Worm (Caenorhabditis elegans) whole organism, L4/young adult: ENCODE data around the gene gpcp-2.

ENCODE experiments used
- W03F9.2 ChIP-seq: fragments of 150-350 bp; optimal IDR thresholded peaks from 2 replicates; lab custom pipeline; 2014; ENCODE audit warnings: missing biosample characterization, missing genetic modification characterization
- him-1 ChIP-seq: sonication (generic microtip); optimal IDR thresholded peaks from 2 replicates; lab custom pipeline; 2016; ENCODE audit warnings: missing genotype, missing genetic modification reagents, missing genetic modification characterization, missing compliant biosample characterization

ce11 chrII:8071801-8072544, 1.2 kb downstream of the gpcp-2 start:
- TF ChIP-seq him-1 (tag; lab: Kevin White, UChicago) (peak; percentile 31), W03F9.2 (tag; lab: Kevin White, UChicago) (no peak)
